Worm (Caenorhabditis elegans): Measurements from ENCODE around the gene hog-1.

Gene hog-1

ce11 chrX:5885565-5885964, 31.5 kb upstream of the hog-1 start, which contains the start of gene flp-7:
TSS of gene flp-7 (plus strand) at chrX:5885865.
- TF ChIP-seq tbx-2 (tag; optimal IDR thresholded peaks at IDR 0.05) (no peak), gmeb-2 (tag; optimal IDR thresholded peaks at IDR 0.05) (no peak), ceh-24 (tag; optimal IDR thresholded peaks at IDR 0.05) (no peak), ceh-30 (tag; optimal IDR thresholded peaks at IDR 0.05) (no peak), madf-2 (tag; optimal IDR thresholded peaks at IDR 0.05) (no peak), ttx-3 (tag; optimal IDR thresholded peaks at IDR 0.05) (no peak), npax-4 (tag; optimal IDR thresholded peaks at IDR 0.05) (no peak), zip-5 (tag; optimal IDR thresholded peaks at IDR 0.05) (no peak)

- TF ChIP-seq unc-42 (tag; optimal IDR thresholded peaks at IDR 0.05) (peak; percentile 4), ceh-19 (GFP tag; optimal IDR thresholded peaks at IDR 0.05) (no peak)
Observed at ce11 chrX:5877039-5877438, 23.0 kb upstream of the hog-1 start.

- TF ChIP-seq hlh-6 (tag; optimal IDR thresholded peaks at IDR 0.05) (no peak), unc-55 (GFP tag; optimal IDR thresholded peaks at IDR 0.05) (no peak), ceh-9 (tag; optimal IDR thresholded peaks at IDR 0.05) (no peak), ttx-3 (tag; optimal IDR thresholded peaks at IDR 0.05) (no peak), zip-5 (tag; optimal IDR thresholded peaks at IDR 0.05) (no peak), hlh-8 (tag; optimal IDR thresholded peaks at IDR 0.05) (no peak), ama-1 (optimal IDR thresholded peaks at IDR 0.05) (no peak), ceh-45 (GFP tag; IDR thresholded peaks at IDR 0.05) (no peak), ceh-6 (GFP tag; optimal IDR thresholded peaks at IDR 0.05) (no peak), ceh-22 (tag; optimal IDR thresholded peaks at IDR 0.05) (no peak), hlh-13 (GFP tag; optimal IDR thresholded peaks at IDR 0.05) (no peak), tbx-7 (tag; optimal IDR thresholded peaks at IDR 0.05) (no peak), K09A11.1 (tag; optimal IDR thresholded peaks at IDR 0.05; ENCODE audit: insufficient read depth) (no peak), ahr-1 (tag; optimal IDR thresholded peaks at IDR 0.05) (no peak), sox-2 (GFP tag; IDR thresholded peaks at IDR 0.05) (no peak), fkh-10 (GFP tag; optimal IDR thresholded peaks at IDR 0.05) (no peak), mec-3 (tag; optimal IDR thresholded peaks at IDR 0.05; ENCODE audit: borderline replicate concordance) (no peak)
Observed at ce11 chrX:5875567-5875966, 21.5 kb upstream of the hog-1 start, which contains the start of gene F49E10.4. TSS of gene F49E10.4 (plus strand) at chrX:5875867.

- TF ChIP-seq syd-9 (tag; optimal IDR thresholded peaks at IDR 0.05) (no peak), ceh-48 (tag; optimal IDR thresholded peaks at IDR 0.05) (no peak), ceh-14 (tag; optimal IDR thresholded peaks at IDR 0.05) (no peak), pha-2 (tag; optimal IDR thresholded peaks at IDR 0.05) (no peak), fkh-6 (tag; optimal IDR thresholded peaks at IDR 0.05) (no peak), nhr-232 (tag; optimal IDR thresholded peaks at IDR 0.05) (no peak), elt-4 (tag; optimal IDR thresholded peaks at IDR 0.05) (no peak), ceh-18 (tag; optimal IDR thresholded peaks at IDR 0.05) (no peak), hlh-15 (tag; optimal IDR thresholded peaks at IDR 0.05) (no peak), pax-1 (tag; optimal IDR thresholded peaks at IDR 0.05) (no peak), ceh-34 (tag; optimal IDR thresholded peaks at IDR 0.05) (no peak)
Observed at ce11 chrX:5872153-5872552, 18.1 kb upstream of the hog-1 start.

ce11 chrX:5869603-5870002, 15.5 kb upstream of the hog-1 start:
- no peak for TF ChIP-seq K02D7.2 (tag; optimal IDR thresholded peaks at IDR 0.05)
- no peak for TF ChIP-seq pqm-1 (tag; optimal IDR thresholded peaks at IDR 0.05)
- TF ChIP-seq ceh-19 (GFP tag; optimal IDR thresholded peaks at IDR 0.05): no peak
- TF ChIP-seq gmeb-2 (tag; optimal IDR thresholded peaks at IDR 0.05): no peak
- TF ChIP-seq lim-6 (tag; optimal IDR thresholded peaks at IDR 0.05): no peak
- peak; percentile 81 for TF ChIP-seq unc-42 (tag; optimal IDR thresholded peaks at IDR 0.05)
- TF ChIP-seq hlh-15 (tag; optimal IDR thresholded peaks at IDR 0.05): no peak
- no peak for TF ChIP-seq ama-1 (optimal IDR thresholded peaks at IDR 0.05)
- peak; percentile 14 for TF ChIP-seq ceh-31 (tag; optimal IDR thresholded peaks at IDR 0.05)
- no peak for TF ChIP-seq sox-2 (GFP tag; IDR thresholded peaks at IDR 0.05)
- no peak for TF ChIP-seq C08G9.2 (tag; optimal IDR thresholded peaks at IDR 0.05)
- no peak for TF ChIP-seq fkh-6 (tag; optimal IDR thresholded peaks at IDR 0.05)
